Worm (Caenorhabditis elegans) whole organism, L2 larva: Measurements from ENCODE around the gene eif-3.G.

Source experiments
- C34F6.9 ChIP-seq: fragments of 150-350 bp; optimal IDR thresholded peaks from 2 replicates; lab custom pipeline; 2014; ENCODE audit warnings: missing biosample characterization, missing genetic modification characterization
- F13H6.1 ChIP-seq: sonication (generic microtip); optimal IDR thresholded peaks from 2 replicates; lab custom pipeline; 2016; ENCODE audit warnings: missing genetic modification characterization, missing compliant biosample characterization
- R02D3.7 ChIP-seq: fragments of 150-350 bp; optimal IDR thresholded peaks from 2 replicates; lab custom pipeline; 2014; ENCODE audit warnings: missing biosample characterization, missing genetic modification characterization
- ZK546.5 ChIP-seq: sonication (generic microtip); optimal IDR thresholded peaks from 2 replicates; lab custom pipeline; 2017; ENCODE audit warnings: missing biosample characterization, missing genetic modification characterization
- aly-2 ChIP-seq: fragments of 150-350 bp; optimal IDR thresholded peaks from 2 replicates; lab custom pipeline; 2014; ENCODE audit warnings: missing biosample characterization, missing genetic modification characterization
- blmp-1 ChIP-seq: sonication (generic microtip); optimal IDR thresholded peaks from 2 replicates; lab custom pipeline; 2017; ENCODE audit warnings: missing genetic modification characterization, mild to moderate bottlenecking, missing compliant biosample characterization, antibody characterized with exemption, moderate library complexity; ENCODE audit not compliant: insufficient read depth
- ceh-16 ChIP-seq: fragments of 150-350 bp; optimal IDR thresholded peaks from 2 replicates; lab custom pipeline; 2014; ENCODE audit warnings: missing biosample characterization, missing genetic modification characterization
- crh-2 ChIP-seq: sonication (generic microtip); optimal IDR thresholded peaks from 2 replicates; lab custom pipeline; 2017; ENCODE audit warnings: missing biosample characterization, missing genetic modification characterization
- dmd-4 ChIP-seq: sonication (generic microtip); optimal IDR thresholded peaks from 2 replicates; lab custom pipeline; 2017; ENCODE audit warnings: missing biosample characterization, missing genetic modification characterization
- elt-1 ChIP-seq: fragments of 150-350 bp; optimal IDR thresholded peaks from 2 replicates; lab custom pipeline; 2014; ENCODE audit warnings: missing biosample characterization, missing genetic modification characterization
- elt-3 ChIP-seq: sonication (generic microtip); optimal IDR thresholded peaks from 2 replicates; lab custom pipeline; 2017; ENCODE audit warnings: missing biosample characterization, missing genetic modification characterization
- fos-1 ChIP-seq: fragments of 150-350 bp; optimal IDR thresholded peaks from 2 replicates; lab custom pipeline; 2014; ENCODE audit warnings: missing biosample characterization, missing genetic modification characterization
- gmeb-1 ChIP-seq: fragments of 150-350 bp; optimal IDR thresholded peaks from 2 replicates; lab custom pipeline; 2014; ENCODE audit warnings: missing biosample characterization, missing genetic modification characterization
- lin-11 ChIP-seq: fragments of 150-350 bp; sonication (generic microtip); optimal IDR thresholded peaks from 2 replicates; lab custom pipeline; 2014; ENCODE audit warnings: missing biosample characterization, missing genetic modification characterization, inconsistent platforms, mixed read lengths
- lin-13 ChIP-seq: fragments of 150-350 bp; optimal IDR thresholded peaks from 2 replicates; lab custom pipeline; 2014; ENCODE audit warnings: missing biosample characterization, missing genetic modification reagents, missing genetic modification characterization
- lin-39 ChIP-seq: fragments of 150-350 bp; optimal IDR thresholded peaks from 2 replicates; lab custom pipeline; 2014; ENCODE audit warnings: missing biosample characterization, missing genetic modification reagents, missing genetic modification characterization
- lsy-2 ChIP-seq, 2 experiments: fragments of 150-350 bp in 1 of 2; sonication (generic microtip) in 1 of 2; optimal IDR thresholded peaks; 2 replicates each; lab custom pipeline; 2014 to 2017; ENCODE audit warnings: missing biosample characterization in 2 of 2, missing genetic modification characterization in 2 of 2
- mbf-1 ChIP-seq: sonication (generic microtip); optimal IDR thresholded peaks from 2 replicates; lab custom pipeline; 2017; ENCODE audit warnings: missing biosample characterization, missing genetic modification characterization
- nhr-10 ChIP-seq: sonication (generic microtip); optimal IDR thresholded peaks from 2 replicates; lab custom pipeline; 2017; ENCODE audit warnings: missing biosample characterization, missing genetic modification characterization
- nhr-12 ChIP-seq: fragments of 150-350 bp; optimal IDR thresholded peaks from 2 replicates; lab custom pipeline; 2014; ENCODE audit warnings: missing biosample characterization, missing genetic modification characterization
- nhr-129 ChIP-seq: fragments of 150-350 bp; optimal IDR thresholded peaks from 2 replicates; lab custom pipeline; 2014; ENCODE audit warnings: missing biosample characterization, missing genetic modification characterization
- nhr-21 ChIP-seq: fragments of 150-350 bp; optimal IDR thresholded peaks from 2 replicates; lab custom pipeline; 2014; ENCODE audit warnings: missing biosample characterization, missing genetic modification characterization
- nhr-23 ChIP-seq: fragments of 150-350 bp; optimal IDR thresholded peaks from 2 replicates; lab custom pipeline; 2014; ENCODE audit warnings: missing biosample characterization, missing genetic modification reagents, missing genetic modification characterization
- nhr-77 ChIP-seq: fragments of 150-350 bp; optimal IDR thresholded peaks from 2 replicates; lab custom pipeline; 2014; ENCODE audit warnings: missing biosample characterization, missing genetic modification characterization
- skn-1 ChIP-seq: sonication (generic microtip); optimal IDR thresholded peaks from 2 replicates; lab custom pipeline; 2017; ENCODE audit warnings: missing biosample characterization, missing genetic modification characterization
- sma-3 ChIP-seq: sonication (generic microtip); optimal IDR thresholded peaks from 2 replicates; lab custom pipeline; 2016; ENCODE audit warnings: missing genetic modification reagents, missing genetic modification characterization, missing compliant biosample characterization
- snpc-4 ChIP-seq: fragments of 150-350 bp; optimal IDR thresholded peaks from 2 replicates; lab custom pipeline; 2014; ENCODE audit warnings: missing biosample characterization, missing genetic modification characterization
- unc-39 ChIP-seq: fragments of 150-350 bp; optimal IDR thresholded peaks from 2 replicates; lab custom pipeline; 2014; ENCODE audit warnings: missing biosample characterization, missing genetic modification characterization
- unc-55 ChIP-seq: fragments of 150-350 bp; sonication (generic microtip); optimal IDR thresholded peaks from 3 replicates; lab custom pipeline; 2014; ENCODE audit warnings: missing biosample characterization, missing genetic modification reagents, missing genetic modification characterization
- zag-1 ChIP-seq: fragments of 150-350 bp; optimal IDR thresholded peaks from 2 replicates; lab custom pipeline; 2014; ENCODE audit warnings: missing biosample characterization, missing genetic modification characterization
- ztf-11 ChIP-seq: sonication (generic microtip); optimal IDR thresholded peaks from 2 replicates; lab custom pipeline; 2017; ENCODE audit warnings: missing biosample characterization, missing genetic modification characterization

The eif-3.G gene

DNA sequence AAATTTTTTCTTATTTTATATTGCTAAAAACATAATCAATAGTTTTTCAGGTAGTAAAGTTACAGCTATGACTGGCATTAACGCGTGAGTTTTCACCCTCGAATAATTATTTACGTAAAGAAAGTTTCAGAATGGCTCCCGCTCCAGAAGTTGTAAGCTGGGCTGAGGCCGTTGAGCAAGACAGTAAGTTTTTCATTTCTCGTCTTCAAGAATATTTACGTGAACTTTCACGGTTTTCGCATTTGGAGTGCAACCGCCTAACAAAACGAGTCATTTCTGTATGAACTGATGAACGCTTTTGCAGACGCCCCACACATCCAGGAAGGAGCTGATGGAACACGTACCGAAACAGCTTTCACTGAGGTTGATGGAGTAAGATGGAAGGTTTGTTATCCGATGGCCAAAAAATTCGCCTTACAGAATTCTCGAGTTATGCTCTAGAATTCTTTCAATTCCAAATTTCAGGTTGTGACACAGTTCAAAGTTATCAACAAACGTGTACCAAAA, at the start of gene eif-3.G:
eif-3.G (plus strand) TSS at position 51 of the 507 bp plus-strand sequence.
- no peak for TF ChIP-seq nhr-10 (tag; lab: Kevin White, UChicago)
- TF ChIP-seq ZK546.5 (tag; lab: Kevin White, UChicago), result no peak
- TF ChIP-seq elt-3 (tag; lab: Kevin White, UChicago), result no peak
- TF ChIP-seq nhr-23 (tag; lab: Kevin White, UChicago), result no peak
- no peak for TF ChIP-seq skn-1 (tag; lab: Kevin White, UChicago)
- TF ChIP-seq gmeb-1 (tag; lab: Kevin White, UChicago), result no peak
- no peak for TF ChIP-seq nhr-129 (tag; lab: Kevin White, UChicago)
- TF ChIP-seq unc-39 (tag; lab: Kevin White, UChicago), result no peak
- TF ChIP-seq dmd-4 (tag; lab: Kevin White, UChicago), result no peak

- no peak for TF ChIP-seq zag-1 (tag; lab: Kevin White, UChicago)
- TF ChIP-seq crh-2, result no peak
- no peak for TF ChIP-seq aly-2 (tag; lab: Kevin White, UChicago)
- TF ChIP-seq C34F6.9 (tag; lab: Kevin White, UChicago), result no peak
- no peak for TF ChIP-seq snpc-4
These were observed 48.4 kb upstream of the eif-3.G start, which contains the start of gene F49E12.8 for ce11 chrII:8394205-8394604. Gene F49E12.8, minus strand, starts transcription at chrII:8394305.

- TF ChIP-seq ceh-16 (tag; lab: Kevin White, UChicago) (no peak), nhr-77 (tag; lab: Kevin White, UChicago) (no peak), F13H6.1 (no peak), nhr-10 (tag; lab: Kevin White, UChicago) (no peak), lin-39 (tag; lab: Kevin White, UChicago) (no peak), R02D3.7 (tag; lab: Kevin White, UChicago) (no peak), snpc-4 (no peak), lin-11 (tag; lab: Kevin White, UChicago) (no peak), nhr-21 (tag; lab: Kevin White, UChicago) (no peak), lin-13 (GFP tag; lab: Kevin White, UChicago) (no peak), dmd-4 (tag; lab: Kevin White, UChicago) (no peak), nhr-23 (tag; lab: Kevin White, UChicago) (no peak), C34F6.9 (tag; lab: Kevin White, UChicago) (no peak), aly-2 (tag; lab: Kevin White, UChicago) (no peak), blmp-1 (tag; lab: Kevin White, UChicago) (no peak)
These were observed 46.5 kb upstream of the eif-3.G start, which contains the start of gene F49E12.7 for ce11 chrII:8396041-8396440. Gene F49E12.7, minus strand, starts transcription at chrII:8396141.

- TF ChIP-seq nhr-10 (tag; lab: Kevin White, UChicago) (no peak), elt-1 (no peak), unc-39 (tag; lab: Kevin White, UChicago) (no peak), gmeb-1 (tag; lab: Kevin White, UChicago) (no peak), elt-3 (tag; lab: Kevin White, UChicago) (no peak), sma-3 (GFP tag; lab: Kevin White, UChicago) (no peak), unc-55 (GFP tag; lab: Kevin White, UChicago) (no peak)
These were observed 43.5 kb upstream of the eif-3.G start, which contains the start of gene dod-23 for ce11 chrII:8399064-8399463. Gene dod-23, minus strand, starts transcription at chrII:8399164.

- TF ChIP-seq lin-13 (GFP tag; lab: Kevin White, UChicago) (no peak), fos-1 (tag; lab: Kevin White, UChicago) (peak; percentile 30), skn-1 (tag; lab: Kevin White, UChicago) (no peak), R02D3.7 (tag; lab: Kevin White, UChicago) (no peak), ZK546.5 (tag; lab: Kevin White, UChicago) (no peak), nhr-12 (tag; lab: Kevin White, UChicago) (no peak)
These were observed 42.6 kb upstream of the eif-3.G start for ce11 chrII:8399997-8400396.

DNA sequence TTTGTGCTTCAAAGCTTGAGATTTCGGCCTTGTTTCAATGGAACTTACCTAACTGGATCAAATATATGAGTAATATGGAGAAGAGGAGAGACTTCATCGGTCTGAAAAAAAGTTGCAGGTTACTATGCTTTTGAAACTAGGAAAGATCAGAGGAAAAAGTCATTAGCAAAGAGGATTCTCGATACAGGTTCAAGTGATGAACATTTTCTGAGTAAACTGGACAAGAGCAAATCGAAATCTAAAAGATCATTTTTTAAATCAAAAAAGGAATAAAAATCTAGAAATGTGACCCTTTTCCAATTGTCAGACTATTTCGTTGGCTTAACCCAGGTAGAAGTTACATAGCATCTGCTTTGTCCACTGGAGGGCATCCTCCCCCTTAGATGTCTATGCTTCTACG, 37.8 kb upstream of the eif-3.G start, which contains the start of gene skpo-1:
skpo-1 (minus strand) TSS at position 101 of the 400 bp plus-strand sequence.
- no peak for TF ChIP-seq nhr-77 (tag; lab: Kevin White, UChicago)

DNA sequence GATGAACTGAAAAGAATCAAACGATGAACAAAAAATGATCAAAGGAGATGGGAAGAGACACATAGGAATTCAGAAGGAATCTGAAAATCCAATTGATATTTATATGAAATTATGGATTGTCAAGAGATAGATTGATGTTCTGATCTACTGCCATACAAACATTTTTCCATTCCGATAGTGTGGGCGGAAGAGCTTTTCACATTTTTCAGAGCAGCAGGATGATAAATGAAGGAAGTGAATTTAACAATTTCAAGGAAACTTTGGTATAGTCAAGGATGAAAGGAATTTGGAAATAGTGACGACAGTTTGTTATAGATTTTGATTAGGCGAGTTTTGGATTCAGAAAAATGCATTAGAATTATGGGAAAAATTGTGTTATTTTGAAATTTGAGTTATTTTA, 37.3 kb upstream of the eif-3.G start, which contains the start of gene ubc-24:
ubc-24 (plus strand) TSS at position 301 of the 400 bp plus-strand sequence.
- no peak for TF ChIP-seq ztf-11 (tag; lab: Kevin White, UChicago)
- TF ChIP-seq blmp-1 (tag; lab: Kevin White, UChicago), result no peak
- TF ChIP-seq lsy-2 (tag; optimal IDR thresholded peaks at IDR 0.05; lab: Kevin White, UChicago), result no peak
- TF ChIP-seq mbf-1 (tag; lab: Kevin White, UChicago), result no peak
- TF ChIP-seq, all 48 proteins: peak for 0
